Worm (Caenorhabditis elegans): ENCODE results near the gene acs-1.

DNA sequence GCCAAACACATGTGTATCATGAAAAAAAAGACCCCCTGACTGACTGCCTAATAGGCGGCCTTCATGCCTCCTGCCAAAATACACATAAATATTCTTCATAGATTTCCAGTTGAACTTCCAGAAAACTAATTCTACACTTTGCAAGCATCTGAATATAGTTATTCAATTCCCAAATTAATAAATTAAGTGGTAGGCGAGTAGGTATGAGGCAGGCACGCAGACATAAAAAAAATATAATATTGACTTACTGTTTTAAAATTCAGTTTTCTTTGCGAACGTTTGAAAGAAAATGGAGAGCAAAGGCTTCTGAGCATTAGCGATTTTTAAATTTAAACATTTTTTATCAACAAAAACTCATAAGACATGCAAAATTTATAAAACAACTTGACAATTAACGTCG lies 36.9 kb upstream of the acs-1 start:
- TF ChIP-seq dao-5 (tag; optimal IDR thresholded peaks at IDR 0.05) (no peak), him-1 (tag; optimal IDR thresholded peaks at IDR 0.05) (no peak)

All from whole organism, L4/young adult.